Worm (Caenorhabditis elegans) whole organism, midembryonic: ENCODE results near the gene K03B4.9.
A peak's percentile ranks its signal among the peaks of the same experiment; 100 is the strongest.

Experiments
- T22C8.4 ChIP-seq: fragments of 200-800 bp; sonication (Bioruptor generic); IDR thresholded peaks from 2 replicates; pipeline ENCODE4 v1.3.6; 2022; ENCODE audit warnings: missing genetic modification characterization, missing compliant biosample characterization
- cog-1 ChIP-seq: sonication (generic microtip); optimal IDR thresholded peaks from 2 replicates; lab custom pipeline; 2016; ENCODE audit warnings: missing genetic modification characterization, missing compliant biosample characterization
- flt-1 ChIP-seq: fragments of 200-800 bp; sonication (Bioruptor generic); IDR thresholded peaks from 2 replicates; pipeline ENCODE4 v1.3.6; 2022; ENCODE audit warnings: missing genetic modification characterization, missing compliant biosample characterization
- klf-2 ChIP-seq: fragments of 200-800 bp; sonication (Bioruptor generic); conservative IDR thresholded peaks from 2 replicates; pipeline ENCODE4 v1.3.6; 2022; ENCODE audit warnings: missing genetic modification reagents, missing genetic modification characterization, missing compliant biosample characterization
- med-1 ChIP-seq: sonication (generic microtip); optimal IDR thresholded peaks from 2 replicates; lab custom pipeline; 2017; ENCODE audit warnings: missing genetic modification characterization, mild to moderate bottlenecking, missing compliant biosample characterization, antibody characterized with exemption, missing genetic modification reagents; ENCODE audit not compliant: insufficient read depth
- ref-1 ChIP-seq: fragments of 200-800 bp; sonication (Bioruptor generic); conservative IDR thresholded peaks from 2 replicates; pipeline ENCODE4 v1.3.6; 2022; ENCODE audit warnings: missing genetic modification reagents, missing genetic modification characterization, missing compliant biosample characterization
- tab-1 ChIP-seq: fragments of 200-800 bp; sonication (Bioruptor generic); IDR thresholded peaks from 2 replicates; pipeline ENCODE4 v1.3.6; 2022; ENCODE audit warnings: missing genetic modification characterization, missing compliant biosample characterization
- ztf-23 ChIP-seq: fragments of 200-800 bp; sonication (Bioruptor generic); IDR thresholded peaks from 2 replicates; pipeline ENCODE4 v1.3.6; 2022; ENCODE audit warnings: missing genetic modification reagents, missing genetic modification characterization, missing compliant biosample characterization
- ztf-29 ChIP-seq: fragments of 200-800 bp; sonication (Bioruptor generic); IDR thresholded peaks from 2 replicates; pipeline ENCODE4 v1.3.6; 2022; ENCODE audit warnings: missing genetic modification reagents, missing genetic modification characterization, missing compliant biosample characterization

Gene K03B4.9

DNA sequence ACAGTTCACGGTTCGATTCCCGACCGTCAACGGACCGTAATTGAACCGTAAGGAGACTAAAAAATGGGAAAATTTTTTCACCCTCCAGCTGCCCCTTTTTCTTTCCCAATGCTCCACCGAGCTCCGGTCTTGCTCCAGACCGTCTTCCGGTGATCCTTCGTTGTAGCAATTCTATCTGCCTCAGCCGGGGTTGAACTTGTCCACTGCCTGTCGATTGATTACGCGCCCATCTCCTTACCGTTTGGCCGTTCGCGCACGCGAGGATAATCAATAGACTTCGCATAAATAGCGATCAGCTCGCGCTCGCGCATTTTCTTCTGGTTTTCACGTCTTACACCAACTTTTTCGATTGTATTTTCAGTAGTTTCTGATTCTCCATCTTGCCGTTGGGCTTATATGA lies 39.6 kb downstream of the K03B4.9 start:
- TF ChIP-seq tab-1 (GFP tag; lab: Robert Waterston, UW): peak; percentile 58; the same call in 1 of the 2 replicates

DNA sequence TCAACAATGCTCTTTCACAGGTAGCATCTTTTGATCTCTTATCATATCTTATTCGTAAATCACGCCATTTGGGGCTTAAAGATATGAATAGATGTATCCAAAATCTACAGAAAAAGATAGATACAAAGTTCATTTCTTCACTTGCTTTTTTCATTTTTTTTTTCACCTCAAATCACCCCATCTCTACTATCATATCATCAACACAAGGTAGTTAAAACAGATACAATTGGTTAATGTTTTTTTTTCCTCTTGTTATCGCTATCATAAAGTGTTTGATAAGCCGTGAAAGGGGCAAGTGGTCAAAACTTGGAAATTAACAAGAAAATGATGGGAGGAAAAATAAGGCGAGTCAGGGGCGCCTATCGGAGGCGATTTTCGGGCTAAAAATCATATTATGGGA lies 42.1 kb downstream of the K03B4.9 start:
- no peak for TF ChIP-seq ztf-29 (GFP tag; lab: Robert Waterston, UW)
- TF ChIP-seq ref-1 (GFP tag; lab: Robert Waterston, UW): no peak
- no peak for TF ChIP-seq cog-1 (tag; lab: Kevin White, UChicago)
- no peak for TF ChIP-seq med-1 (GFP tag; lab: Kevin White, UChicago)
- TF ChIP-seq klf-2: no peak
- no peak for TF ChIP-seq ztf-23 (GFP tag; lab: Robert Waterston, UW)
- no peak for TF ChIP-seq T22C8.4
- TF ChIP-seq flt-1 (GFP tag; lab: Robert Waterston, UW): no peak
- no peak for TF ChIP-seq tab-1 (GFP tag; lab: Robert Waterston, UW)

DNA sequence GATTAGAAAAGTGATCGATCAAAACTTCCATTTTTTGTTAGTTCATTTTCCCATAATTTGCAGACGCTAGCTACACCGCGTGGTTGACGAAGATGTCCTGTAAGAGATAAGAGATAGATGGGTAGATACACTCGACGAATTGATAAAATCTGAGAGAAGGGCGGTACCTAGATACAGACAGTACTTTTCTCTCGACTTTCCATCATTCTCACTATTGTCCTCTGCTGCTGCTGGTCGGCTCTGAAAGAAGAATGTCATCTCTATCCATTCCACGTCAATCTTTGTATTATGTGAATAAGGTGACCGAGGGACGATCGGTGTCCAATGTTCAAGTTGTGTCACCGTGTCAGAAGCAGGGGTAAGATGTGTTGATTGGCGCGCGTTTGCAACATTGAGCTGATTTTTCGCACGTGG lies 43.9 kb downstream of the K03B4.9 start, which contains the start of gene pmt-2:
Gene pmt-2, plus strand, starts transcription at position 64 of the 414 bp plus-strand sequence.
- no peak for TF ChIP-seq klf-2
- no peak for TF ChIP-seq tab-1 (GFP tag; lab: Robert Waterston, UW)
- no peak for TF ChIP-seq cog-1 (tag; lab: Kevin White, UChicago)
- no peak for TF ChIP-seq ref-1 (GFP tag; lab: Robert Waterston, UW)
- no peak for TF ChIP-seq ztf-23 (GFP tag; lab: Robert Waterston, UW)
- TF ChIP-seq ztf-29 (GFP tag; lab: Robert Waterston, UW): no peak
- TF ChIP-seq med-1 (GFP tag; lab: Kevin White, UChicago): no peak
- no peak for TF ChIP-seq flt-1 (GFP tag; lab: Robert Waterston, UW)
- no peak for TF ChIP-seq T22C8.4

DNA sequence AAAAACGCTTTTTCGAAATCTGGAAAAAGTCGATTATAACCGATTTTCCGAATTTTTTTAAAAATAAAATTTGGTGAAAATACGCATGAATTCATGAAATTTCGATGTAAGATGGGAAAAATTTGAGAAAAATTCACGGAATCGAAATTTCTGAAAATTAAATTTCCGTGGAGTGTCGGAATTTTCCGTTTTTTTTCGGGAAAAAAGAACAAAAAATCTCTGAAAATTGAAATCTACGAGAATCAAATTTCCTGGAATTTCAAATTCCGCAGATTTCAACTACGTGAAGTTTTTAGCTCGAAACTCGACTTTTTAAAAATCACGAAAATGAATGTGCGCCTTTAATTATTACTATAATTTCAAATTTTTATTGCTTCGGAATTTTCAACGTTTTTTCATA lies 46.0 kb downstream of the K03B4.9 start:
- TF ChIP-seq cog-1 (tag; lab: Kevin White, UChicago) (no peak), tab-1 (GFP tag; lab: Robert Waterston, UW) (no peak), ztf-29 (GFP tag; lab: Robert Waterston, UW) (no peak), med-1 (GFP tag; lab: Kevin White, UChicago) (no peak), ztf-23 (GFP tag; lab: Robert Waterston, UW) (no peak), klf-2 (no peak), T22C8.4 (no peak), ref-1 (GFP tag; lab: Robert Waterston, UW) (no peak), flt-1 (GFP tag; lab: Robert Waterston, UW) (no peak)

DNA sequence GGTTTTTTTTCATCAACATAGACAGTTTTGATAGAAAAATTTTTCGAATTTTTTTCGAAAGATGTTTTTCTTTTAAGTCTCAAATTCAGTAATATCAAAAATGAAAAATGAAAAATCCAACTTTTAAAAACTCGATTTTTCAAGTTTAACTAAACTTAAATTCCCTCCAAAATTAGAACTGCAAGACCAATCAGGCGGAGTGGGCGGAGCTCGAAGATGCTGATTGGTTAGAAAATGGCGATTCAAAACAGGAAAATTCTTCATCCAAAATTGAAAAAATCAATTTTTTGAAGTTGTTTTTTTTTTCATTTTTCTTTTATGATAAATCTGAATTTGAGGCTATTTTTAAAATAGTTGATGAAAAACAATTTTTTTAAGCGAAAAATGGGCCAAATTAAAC lies 47.7 kb downstream of the K03B4.9 start:
- TF ChIP-seq tab-1 (GFP tag; lab: Robert Waterston, UW) (no peak), med-1 (GFP tag; lab: Kevin White, UChicago) (no peak), flt-1 (GFP tag; lab: Robert Waterston, UW) (no peak), ztf-23 (GFP tag; lab: Robert Waterston, UW) (no peak), ref-1 (GFP tag; lab: Robert Waterston, UW) (no peak), T22C8.4 (no peak), ztf-29 (GFP tag; lab: Robert Waterston, UW) (no peak), cog-1 (tag; lab: Kevin White, UChicago) (no peak), klf-2 (no peak)

DNA sequence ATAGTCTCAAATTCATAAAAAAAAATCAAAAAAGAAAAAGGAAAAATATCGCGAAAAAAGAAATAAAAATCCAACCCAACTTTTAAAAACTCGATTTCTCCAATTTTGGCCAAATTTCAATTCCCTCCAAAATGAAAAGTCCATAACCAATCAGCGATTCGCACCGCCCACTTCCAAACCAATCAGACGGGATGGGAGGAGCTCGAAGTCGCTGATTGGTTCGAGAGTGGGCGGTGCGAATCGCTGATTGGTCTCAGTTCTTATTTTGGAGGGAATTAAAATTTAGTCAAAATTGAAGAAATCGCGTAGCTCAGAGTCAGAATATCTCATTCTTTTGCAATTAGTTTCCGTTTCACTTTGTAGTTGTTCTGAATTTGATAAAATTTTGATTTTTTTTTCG lies 48.9 kb downstream of the K03B4.9 start:
- TF ChIP-seq T22C8.4 (no peak), ztf-29 (GFP tag; lab: Robert Waterston, UW) (no peak), klf-2 (no peak), ztf-23 (GFP tag; lab: Robert Waterston, UW) (no peak), tab-1 (GFP tag; lab: Robert Waterston, UW) (no peak), flt-1 (GFP tag; lab: Robert Waterston, UW) (no peak), med-1 (GFP tag; lab: Kevin White, UChicago) (no peak), ref-1 (GFP tag; lab: Robert Waterston, UW) (no peak), cog-1 (tag; lab: Kevin White, UChicago) (no peak)
